Worm (Caenorhabditis elegans) whole organism, L4 larva: ENCODE data around the gene C08B6.18.

Source experiments
- ceh-28 ChIP-seq: fragments of 150-350 bp; optimal IDR thresholded peaks from 2 replicates; lab custom pipeline; 2014; ENCODE audit warnings: missing biosample characterization, missing genetic modification reagents, missing genetic modification characterization
- ceh-82 ChIP-seq: sonication (generic microtip); optimal IDR thresholded peaks from 2 replicates; lab custom pipeline; 2017; ENCODE audit warnings: missing biosample characterization, missing genetic modification characterization
- ces-1 ChIP-seq: fragments of 150-350 bp; sonication (generic microtip); optimal IDR thresholded peaks from 4 replicates; lab custom pipeline; 2014; ENCODE audit warnings: missing biosample characterization, missing genetic modification reagents, missing genetic modification characterization
- dmd-8 ChIP-seq: fragments of 200-800 bp; sonication (Bioruptor generic); IDR thresholded peaks from 2 replicates; pipeline ENCODE4 v1.3.6; 2022; ENCODE audit warnings: missing genetic modification characterization, missing compliant biosample characterization
- fkh-10 ChIP-seq: fragments of 150-350 bp; optimal IDR thresholded peaks from 2 replicates; lab custom pipeline; 2014; ENCODE audit warnings: missing biosample characterization, missing genetic modification reagents, missing genetic modification characterization
- hif-1 ChIP-seq, 2 experiments: sonication (generic microtip); optimal IDR thresholded peaks; 2 replicates each; lab custom pipeline; 2016 to 2017; ENCODE audit warnings: missing compliant biosample characterization in 2 of 2, missing genetic modification characterization in 2 of 2, missing genetic modification reagents in 2 of 2, missing genotype in 2 of 2, mild to moderate bottlenecking in 1 of 2
- lin-39 ChIP-seq: fragments of 150-350 bp; optimal IDR thresholded peaks from 2 replicates; lab custom pipeline; 2014; ENCODE audit warnings: missing biosample characterization, missing genetic modification reagents, missing genetic modification characterization
- lsy-2 ChIP-seq, 2 experiments: fragments of 150-350 bp in 1 of 2; sonication (generic microtip) in 1 of 2; optimal IDR thresholded peaks; 2 replicates each; lab custom pipeline; 2014 to 2017; ENCODE audit warnings: missing biosample characterization in 2 of 2, missing genetic modification characterization in 2 of 2
- nhr-77 ChIP-seq: fragments of 150-350 bp; optimal IDR thresholded peaks from 2 replicates; lab custom pipeline; 2014; ENCODE audit warnings: missing biosample characterization, missing genetic modification characterization
- unc-39 ChIP-seq: sonication (generic microtip); optimal IDR thresholded peaks from 2 replicates; lab custom pipeline; 2017; ENCODE audit warnings: missing biosample characterization, missing genetic modification characterization
- zag-1 ChIP-seq: fragments of 150-350 bp; optimal IDR thresholded peaks from 2 replicates; lab custom pipeline; 2014; ENCODE audit warnings: missing biosample characterization, missing genetic modification characterization
- ztf-11 ChIP-seq: fragments of 150-350 bp; optimal IDR thresholded peaks from 2 replicates; lab custom pipeline; 2014; ENCODE audit warnings: missing biosample characterization, missing genetic modification characterization

ce11 chrV:10094374-10094773, 39.6 kb downstream of the C08B6.18 start, which contains the start of gene srd-49:
- TF ChIP-seq ztf-11, result no peak
- TF ChIP-seq hif-1 (tag; optimal IDR thresholded peaks at IDR 0.05; lab: Kevin White, UChicago), result no peak
- no peak for TF ChIP-seq lin-39 (tag; lab: Kevin White, UChicago)
- TF ChIP-seq ceh-82 (tag; lab: Kevin White, UChicago), result no peak
- TF ChIP-seq fkh-10 (GFP tag; lab: Kevin White, UChicago), result no peak
- TF ChIP-seq unc-39 (tag; lab: Kevin White, UChicago), result no peak
- TF ChIP-seq ceh-28, result no peak
- TF ChIP-seq dmd-8 (GFP tag; lab: Robert Waterston, UW), result no peak
- TF ChIP-seq ces-1 (GFP tag; lab: Kevin White, UChicago), result no peak
- no peak for TF ChIP-seq lsy-2 (tag; optimal IDR thresholded peaks at IDR 0.05; lab: Kevin White, UChicago)
- TF ChIP-seq zag-1, result no peak
- no peak for TF ChIP-seq nhr-77 (tag; lab: Kevin White, UChicago)
